Worm (Caenorhabditis elegans): ENCODE data around the gene T03F6.10.
A peak's percentile ranks its signal among the peaks of the same experiment; 100 is the strongest.

T03F6.10 gene

ce11 chrIII:13359256-13359655 is 18.9 kb downstream of the T03F6.10 start, which contains the start of gene F53A2.9:
Gene F53A2.9, minus strand, starts transcription at chrIII:13359356.
- TF ChIP-seq mcd-1 (GFP tag; IDR thresholded peaks at IDR 0.05), result no peak
- no peak for TF ChIP-seq tbx-9 (tag; optimal IDR thresholded peaks at IDR 0.05; ENCODE audit: borderline replicate concordance)
- TF ChIP-seq attf-6 (GFP tag; IDR thresholded peaks at IDR 0.05), result no peak
- no peak for TF ChIP-seq ztf-25 (GFP tag; IDR thresholded peaks at IDR 0.05)
- TF ChIP-seq ets-4 (GFP tag; optimal IDR thresholded peaks at IDR 0.05), result no peak

- TF ChIP-seq atf-7 (tag; optimal IDR thresholded peaks at IDR 0.05) (no peak), attf-6 (GFP tag; IDR thresholded peaks at IDR 0.05) (no peak), chd-7 (tag; optimal IDR thresholded peaks at IDR 0.05) (no peak), bed-1 (GFP tag; IDR thresholded peaks at IDR 0.05) (no peak), nhr-179 (tag; optimal IDR thresholded peaks at IDR 0.05) (no peak), snpc-1.1 (tag; optimal IDR thresholded peaks at IDR 0.05; ENCODE audit: insufficient read depth) (no peak), madf-6 (GFP tag; IDR thresholded peaks at IDR 0.05) (no peak), T26A5.8 (tag; optimal IDR thresholded peaks at IDR 0.05) (no peak), F55B11.4 (tag; optimal IDR thresholded peaks at IDR 0.05; ENCODE audit: borderline replicate concordance, insufficient read depth) (no peak), him-1 (tag; optimal IDR thresholded peaks at IDR 0.05) (no peak), F39B2.1 (GFP tag; IDR thresholded peaks at IDR 0.05) (no peak), cebp-2 (GFP tag; IDR thresholded peaks at IDR 0.05) (no peak), T07F8.4 (tag; optimal IDR thresholded peaks at IDR 0.05) (no peak), ztf-28 (GFP tag; IDR thresholded peaks at IDR 0.05) (no peak), attf-5 (GFP tag; optimal IDR thresholded peaks at IDR 0.05) (no peak), Y67H2A.10 (GFP tag; conservative IDR thresholded peaks at IDR 0.05) (no peak), ztf-22 (GFP tag; optimal IDR thresholded peaks at IDR 0.05) (no peak), ceh-40 (GFP tag; IDR thresholded peaks at IDR 0.05) (no peak), F22D6.2 (tag; optimal IDR thresholded peaks at IDR 0.05) (no peak), ceh-79 (tag; optimal IDR thresholded peaks at IDR 0.05) (no peak)
These were observed 27.2 kb downstream of the T03F6.10 start for ce11 chrIII:13350964-13351363.

ce11 chrIII:13348891-13349290 is 29.3 kb downstream of the T03F6.10 start:
- TF ChIP-seq ceh-91 (GFP tag; IDR thresholded peaks at IDR 0.05), result no peak

- no peak for TF ChIP-seq F10E7.11 (tag; optimal IDR thresholded peaks at IDR 0.05)
- TF ChIP-seq zfh-2 (GFP tag; conservative IDR thresholded peaks at IDR 0.05), result peak; percentile 35; the same call in 1 of the 2 replicates
- TF ChIP-seq let-607 (tag; optimal IDR thresholded peaks at IDR 0.05), result no peak
- no peak for TF ChIP-seq cebp-1 (GFP tag; IDR thresholded peaks at IDR 0.05)
- TF ChIP-seq cebp-1 (tag; optimal IDR thresholded peaks at IDR 0.05), result peak; percentile 48
These were observed 30.3 kb downstream of the T03F6.10 start for ce11 chrIII:13347782-13348327.

- TF ChIP-seq tlf-1 (GFP tag; optimal IDR thresholded peaks at IDR 0.05), result peak; percentile 41
- TF ChIP-seq ekl-4 (GFP tag; IDR thresholded peaks at IDR 0.05), result no peak
- TF ChIP-seq nfya-1 (tag; optimal IDR thresholded peaks at IDR 0.05; ENCODE audit: borderline replicate concordance, insufficient read depth), result no peak
- TF ChIP-seq xnd-1 (tag; optimal IDR thresholded peaks at IDR 0.05), result no peak
- no peak for TF ChIP-seq him-1 (tag; optimal IDR thresholded peaks at IDR 0.05)
- TF ChIP-seq cebp-1 (GFP tag; IDR thresholded peaks at IDR 0.05), result no peak
- peak; percentile 43 for TF ChIP-seq cebp-1 (tag; optimal IDR thresholded peaks at IDR 0.05)
- no peak for TF ChIP-seq die-1 (tag; optimal IDR thresholded peaks at IDR 0.05)
- TF ChIP-seq lir-1 (GFP tag; conservative IDR thresholded peaks at IDR 0.05), result no peak
- no peak for TF ChIP-seq nhr-90 (tag; optimal IDR thresholded peaks at IDR 0.05)
- no peak for TF ChIP-seq lag-1 (GFP tag; IDR thresholded peaks at IDR 0.05)
- no peak for TF ChIP-seq F22D6.2 (tag; optimal IDR thresholded peaks at IDR 0.05)
- TF ChIP-seq B0261.1 (tag; optimal IDR thresholded peaks at IDR 0.05), result no peak
- peak; percentile 27 for TF ChIP-seq atf-7 (tag; optimal IDR thresholded peaks at IDR 0.05)
- TF ChIP-seq F55B11.4 (tag; optimal IDR thresholded peaks at IDR 0.05; ENCODE audit: borderline replicate concordance, insufficient read depth), result no peak
- TF ChIP-seq egrh-3 (GFP tag; IDR thresholded peaks at IDR 0.05), result peak; percentile 40; the same call in 1 of the 2 replicates
- TF ChIP-seq attf-5 (GFP tag; optimal IDR thresholded peaks at IDR 0.05), result peak; percentile 9
- peak; percentile 25 for TF ChIP-seq athp-1 (tag; optimal IDR thresholded peaks at IDR 0.05)
- no peak for TF ChIP-seq Y53F4B.3 (GFP tag; IDR thresholded peaks at IDR 0.05)
- TF ChIP-seq ztf-22 (GFP tag; optimal IDR thresholded peaks at IDR 0.05), result no peak
These were observed 31.4 kb downstream of the T03F6.10 start, which contains the start of gene mtm-6 for ce11 chrIII:13346785-13347184. Gene mtm-6, plus strand, starts transcription at chrIII:13347085.

Measured in whole organism, young adult.